Worm (Caenorhabditis elegans) whole organism, L1 larva: Measurements from ENCODE around the gene Y57G11C.3.
A peak's percentile ranks its signal among the peaks of the same experiment; 100 is the strongest.

Experiments
- C04F5.9 ChIP-seq: sonication (generic microtip); optimal IDR thresholded peaks from 2 replicates; lab custom pipeline; 2016; ENCODE audit warnings: missing genetic modification characterization, missing compliant biosample characterization
- F16B12.6 ChIP-seq: fragments of 150-350 bp; optimal IDR thresholded peaks from 2 replicates; lab custom pipeline; 2014; ENCODE audit warnings: missing biosample characterization, missing genetic modification characterization
- aly-2 ChIP-seq: fragments of 150-350 bp; optimal IDR thresholded peaks from 2 replicates; lab custom pipeline; 2014; ENCODE audit warnings: missing biosample characterization, missing genetic modification characterization
- blmp-1 ChIP-seq: fragments of 150-350 bp; optimal IDR thresholded peaks from 2 replicates; lab custom pipeline; 2014; ENCODE audit warnings: missing biosample characterization, missing genetic modification characterization
- ceh-63 ChIP-seq: fragments of 200-800 bp; sonication (Bioruptor generic); optimal IDR thresholded peaks from 2 replicates; lab custom pipeline; 2018; ENCODE audit warnings: mild to moderate bottlenecking, missing genetic modification characterization, missing compliant biosample characterization
- ceh-8 ChIP-seq: fragments of 200-800 bp; sonication (Bioruptor generic); optimal IDR thresholded peaks from 2 replicates; lab custom pipeline; 2018; ENCODE audit warnings: mild to moderate bottlenecking, missing genetic modification characterization, moderate library complexity, missing compliant biosample characterization
- ces-1 ChIP-seq: fragments of 150-350 bp; optimal IDR thresholded peaks from 2 replicates; lab custom pipeline; 2014; ENCODE audit warnings: missing biosample characterization, missing genetic modification reagents, missing genetic modification characterization
- efl-1 ChIP-seq, 4 experiments: fragments of 150-350 bp; optimal IDR thresholded peaks in 3 of 4; peaks in 1 of 4; 1 replicate in 1 of 4; 2 replicates in 3 of 4; lab custom pipeline; 2014; ENCODE audit warnings: missing biosample characterization in 2 of 4, missing genetic modification characterization in 2 of 4, missing genetic modification reagents in 2 of 4
- egl-13 ChIP-seq: sonication (generic microtip); optimal IDR thresholded peaks from 2 replicates; lab custom pipeline; 2016; ENCODE audit warnings: missing genotype, missing genetic modification reagents, missing genetic modification characterization, missing compliant biosample characterization
- elt-2 ChIP-seq: sonication (generic microtip); optimal IDR thresholded peaks from 2 replicates; lab custom pipeline; 2016; ENCODE audit warnings: missing genetic modification characterization, mild to moderate bottlenecking, inconsistent platforms, missing compliant biosample characterization, missing genetic modification reagents
- elt-3 ChIP-seq, 6 experiments: fragments of 150-350 bp in 1 of 6; sonication (generic microtip); optimal IDR thresholded peaks; 2 replicates each; lab custom pipeline; 2017 to 2018; ENCODE audit warnings: missing biosample characterization in 6 of 6, missing genetic modification characterization in 6 of 6, inconsistent platforms in 1 of 6
- ets-5 ChIP-seq: fragments of 200-800 bp; sonication (Bioruptor generic); IDR thresholded peaks from 2 replicates; pipeline ENCODE4 v1.3.6; 2022; ENCODE audit warnings: missing genetic modification characterization, missing compliant biosample characterization
- fkh-8 ChIP-seq: sonication (generic microtip); optimal IDR thresholded peaks from 2 replicates; lab custom pipeline; 2016; ENCODE audit warnings: mild to moderate bottlenecking, missing genetic modification characterization, missing compliant biosample characterization
- fos-1 ChIP-seq: fragments of 150-350 bp; optimal IDR thresholded peaks from 2 replicates; lab custom pipeline; 2014; ENCODE audit warnings: missing biosample characterization, missing genetic modification characterization
- hlh-17 ChIP-seq: fragments of 200-800 bp; sonication (Bioruptor generic); optimal IDR thresholded peaks from 2 replicates; lab custom pipeline; 2018; ENCODE audit warnings: missing genetic modification characterization, mild to moderate bottlenecking, missing compliant biosample characterization, moderate library complexity, borderline replicate concordance
- hlh-4 ChIP-seq: sonication (generic microtip); optimal IDR thresholded peaks from 2 replicates; lab custom pipeline; 2016; ENCODE audit warnings: mild to moderate bottlenecking, missing genetic modification characterization, missing compliant biosample characterization
- hpl-2 ChIP-seq: fragments of 150-350 bp; optimal IDR thresholded peaks from 2 replicates; lab custom pipeline; 2014; ENCODE audit warnings: missing biosample characterization, missing genetic modification reagents, missing genetic modification characterization
- irx-1 ChIP-seq: sonication (generic microtip); optimal IDR thresholded peaks from 2 replicates; lab custom pipeline; 2016; ENCODE audit warnings: missing genetic modification characterization, missing compliant biosample characterization
- isw-1 ChIP-seq: fragments of 200-800 bp; sonication (Bioruptor generic); IDR thresholded peaks from 2 replicates; pipeline ENCODE4 v1.3.6; 2022; ENCODE audit warnings: missing genetic modification characterization, missing compliant biosample characterization
- jun-1 ChIP-seq: fragments of 150-350 bp; optimal IDR thresholded peaks from 2 replicates; lab custom pipeline; 2014; ENCODE audit warnings: missing biosample characterization, missing genetic modification reagents, missing genetic modification characterization
- lin-13 ChIP-seq: fragments of 150-350 bp; optimal IDR thresholded peaks from 2 replicates; lab custom pipeline; 2014; ENCODE audit warnings: missing biosample characterization, missing genetic modification reagents, missing genetic modification characterization
- lin-39 ChIP-seq: fragments of 150-350 bp; optimal IDR thresholded peaks from 2 replicates; lab custom pipeline; 2014; ENCODE audit warnings: missing biosample characterization, missing genetic modification reagents, missing genetic modification characterization
- mab-9 ChIP-seq: fragments of 200-800 bp; sonication (Bioruptor generic); IDR thresholded peaks from 2 replicates; pipeline ENCODE4 v1.3.6; 2022; ENCODE audit warnings: missing genetic modification reagents, missing genetic modification characterization, missing compliant biosample characterization
- mdl-1 ChIP-seq, 2 experiments: fragments of 150-350 bp; optimal IDR thresholded peaks; 2 replicates each; lab custom pipeline; 2014 to 2017; ENCODE audit warnings: missing biosample characterization in 2 of 2, missing genetic modification characterization in 2 of 2, inconsistent platforms in 1 of 2
- mep-1 ChIP-seq: fragments of 150-350 bp; optimal IDR thresholded peaks from 2 replicates; lab custom pipeline; 2014; ENCODE audit warnings: missing biosample characterization, missing genetic modification characterization
- nhr-12 ChIP-seq: sonication (generic microtip); optimal IDR thresholded peaks from 2 replicates; lab custom pipeline; 2017; ENCODE audit warnings: missing biosample characterization, missing genetic modification characterization
- nhr-19 ChIP-seq: fragments of 200-800 bp; sonication (Bioruptor generic); conservative IDR thresholded peaks from 2 replicates; pipeline ENCODE4 v1.3.6; 2022; ENCODE audit warnings: missing genetic modification characterization, missing compliant biosample characterization
- nhr-237 ChIP-seq: fragments of 150-350 bp; optimal IDR thresholded peaks from 2 replicates; lab custom pipeline; 2014; ENCODE audit warnings: missing biosample characterization, missing genetic modification characterization
- nhr-28 ChIP-seq: fragments of 150-350 bp; optimal IDR thresholded peaks from 2 replicates; lab custom pipeline; 2014; ENCODE audit warnings: missing biosample characterization, missing genetic modification characterization
- nhr-71 ChIP-seq: sonication (generic microtip); optimal IDR thresholded peaks from 2 replicates; lab custom pipeline; 2016; ENCODE audit warnings: mild to moderate bottlenecking, missing genetic modification characterization, moderate library complexity, missing compliant biosample characterization
- nhr-77 ChIP-seq: fragments of 150-350 bp; optimal IDR thresholded peaks from 2 replicates; lab custom pipeline; 2014; ENCODE audit warnings: missing biosample characterization, missing genetic modification characterization
- nhr-85 ChIP-seq: sonication (generic microtip); peaks from one replicate; lab custom pipeline; 2016; ENCODE audit warnings: missing genetic modification characterization, inconsistent platforms, missing compliant biosample characterization
- skn-1 ChIP-seq: fragments of 150-350 bp; optimal IDR thresholded peaks from 2 replicates; lab custom pipeline; 2014; ENCODE audit warnings: missing biosample characterization, missing genetic modification characterization
- snu-23 ChIP-seq: sonication (generic microtip); optimal IDR thresholded peaks from 2 replicates; lab custom pipeline; 2016; ENCODE audit warnings: missing genetic modification characterization, missing compliant biosample characterization
- sox-4 ChIP-seq: sonication (generic microtip); optimal IDR thresholded peaks from 2 replicates; lab custom pipeline; 2016; ENCODE audit warnings: missing genetic modification characterization, missing compliant biosample characterization
- tlp-1 ChIP-seq: fragments of 150-350 bp; optimal IDR thresholded peaks from 2 replicates; lab custom pipeline; 2014; ENCODE audit warnings: missing biosample characterization, missing genetic modification characterization
- unc-30 ChIP-seq: sonication (generic microtip); optimal IDR thresholded peaks from 2 replicates; lab custom pipeline; 2017; ENCODE audit warnings: missing biosample characterization, missing genetic modification characterization
- zip-4 ChIP-seq: fragments of 200-800 bp; sonication (Bioruptor generic); optimal IDR thresholded peaks from 2 replicates; lab custom pipeline; 2018; ENCODE audit warnings: mild to moderate bottlenecking, missing genetic modification characterization, moderate library complexity, missing compliant biosample characterization
- ztf-11 ChIP-seq, 2 experiments: sonication (generic microtip); optimal IDR thresholded peaks; 2 replicates each; lab custom pipeline; 2016 to 2017; ENCODE audit warnings: missing genetic modification characterization in 2 of 2, missing biosample characterization in 1 of 2, missing compliant biosample characterization in 1 of 2

Y57G11C.3 gene

DNA sequence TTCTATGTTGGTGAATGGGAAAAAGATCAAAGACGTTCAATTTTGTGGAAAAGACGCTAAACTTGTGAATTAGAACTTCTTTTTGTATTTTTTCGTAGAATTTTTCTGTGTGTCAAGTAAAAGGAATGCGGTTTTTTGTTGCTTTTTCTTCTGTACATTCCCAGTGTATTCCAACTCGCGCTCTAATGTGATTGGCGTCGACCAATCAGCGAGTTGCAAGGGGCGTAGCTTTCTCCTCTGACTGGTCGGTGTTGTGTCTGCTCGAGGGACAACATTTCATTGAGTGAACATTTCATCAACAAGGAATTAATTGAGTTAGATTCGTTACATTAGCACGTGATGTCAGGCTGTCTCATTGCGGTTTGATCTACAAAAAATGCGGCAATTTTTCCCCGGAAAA, 32.9 kb downstream of the Y57G11C.3 start:
- TF ChIP-seq isw-1 (GFP tag; lab: Robert Waterston, UW) (no peak), nhr-28 (tag; lab: Kevin White, UChicago) (no peak), mab-9 (GFP tag; lab: Robert Waterston, UW) (no peak), tlp-1 (tag; lab: Kevin White, UChicago) (no peak), nhr-85 (tag; lab: Kevin White, UChicago) (no peak), C04F5.9 (tag; lab: Kevin White, UChicago) (no peak), blmp-1 (tag; lab: Kevin White, UChicago) (no peak), lin-39 (no peak), elt-3 (tag; optimal IDR thresholded peaks at IDR 0.05; lab: Kevin White, UChicago) (no peak), nhr-19 (GFP tag; lab: Robert Waterston, UW) (no peak), irx-1 (tag; lab: Kevin White, UChicago) (no peak), unc-30 (tag; lab: Kevin White, UChicago) (no peak), sox-4 (no peak), jun-1 (tag; lab: Kevin White, UChicago) (no peak), lin-13 (no peak), ces-1 (GFP tag; lab: Kevin White, UChicago) (no peak), mdl-1 (tag; optimal IDR thresholded peaks at IDR 0.05; lab: Kevin White, UChicago) (no peak), mep-1 (tag; lab: Kevin White, UChicago) (no peak), ceh-8 (GFP tag; lab: Kevin White, UChicago) (no peak), skn-1 (tag; lab: Kevin White, UChicago) (no peak)
- TF ChIP-seq, all 84 proteins: peak for 0

DNA sequence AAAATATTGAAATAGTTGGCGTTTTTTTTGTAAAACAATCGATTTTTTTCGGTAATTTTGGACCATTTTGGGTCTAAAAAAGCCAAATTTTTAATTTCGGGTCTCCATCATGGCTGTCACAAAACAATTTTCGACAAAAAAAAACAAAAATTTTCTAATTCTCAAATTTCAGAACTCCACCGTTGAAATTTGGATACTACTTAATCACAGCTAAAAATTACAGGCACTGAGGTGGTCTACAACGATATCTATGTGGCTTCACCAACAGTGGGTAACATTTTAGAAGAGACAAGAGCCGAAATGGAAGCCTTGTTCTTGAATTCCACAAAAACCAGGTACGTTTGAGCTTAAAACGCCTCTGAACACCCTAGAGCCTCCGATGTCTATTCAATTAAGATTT, 34.3 kb downstream of the Y57G11C.3 start, which contains the start of gene Y57G11C.1142:
Gene Y57G11C.1142, plus strand, starts transcription at position 301 of the 400 bp plus-strand sequence.
- no peak for TF ChIP-seq nhr-71 (tag; lab: Kevin White, UChicago)
- TF ChIP-seq snu-23 (GFP tag; lab: Kevin White, UChicago), result no peak
- TF ChIP-seq efl-1 (optimal IDR thresholded peaks at IDR 0.05; lab: Kevin White, UChicago), result no peak
- no peak for TF ChIP-seq efl-1 (GFP tag; optimal IDR thresholded peaks at IDR 0.05 in 1 of 2; lab: Kevin White, UChicago)
- no peak for TF ChIP-seq nhr-12 (tag; lab: Kevin White, UChicago)
- TF ChIP-seq hlh-17 (GFP tag; lab: Kevin White, UChicago), result no peak
- no peak for TF ChIP-seq nhr-237 (tag; lab: Kevin White, UChicago)
- TF ChIP-seq unc-30 (tag; lab: Kevin White, UChicago), result no peak
- no peak for TF ChIP-seq ets-5 (GFP tag; lab: Robert Waterston, UW)
- no peak for TF ChIP-seq elt-2 (tag; lab: Kevin White, UChicago)

DNA sequence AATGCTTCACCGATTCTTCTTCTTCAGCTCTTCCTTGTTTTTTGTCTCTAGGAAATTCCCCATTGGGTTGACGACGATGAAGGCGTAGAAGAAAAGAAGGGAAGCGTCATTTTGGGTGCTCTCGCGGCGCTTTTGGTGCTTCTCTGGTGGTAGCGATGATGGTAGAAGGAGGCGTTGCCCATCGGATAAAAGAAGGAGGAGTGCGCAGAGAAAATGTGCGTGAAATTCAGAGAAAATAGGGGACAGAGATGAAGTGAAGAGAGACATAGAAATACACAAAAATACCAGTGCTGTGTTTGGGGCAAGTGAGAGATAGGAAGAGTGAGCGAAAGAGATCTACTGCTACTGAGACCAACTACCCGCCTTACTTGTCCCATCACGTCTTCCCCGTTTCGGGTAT, 38.9 kb downstream of the Y57G11C.3 start, which contains the start of gene oig-5:
Gene oig-5, plus strand, starts transcription at position 301 of the 400 bp plus-strand sequence.
- TF ChIP-seq mep-1 (tag; lab: Kevin White, UChicago) (no peak), aly-2 (tag; lab: Kevin White, UChicago) (no peak), mab-9 (GFP tag; lab: Robert Waterston, UW) (0 out of 2 replicates have a peak, but pooled peaks have one; percentile 7), ceh-8 (GFP tag; lab: Kevin White, UChicago) (peak; percentile 5), hpl-2 (no peak), zip-4 (no peak), F16B12.6 (tag; lab: Kevin White, UChicago) (no peak), ztf-11 (tag; optimal IDR thresholded peaks at IDR 0.05; lab: Kevin White, UChicago) (no peak)
- TF ChIP-seq, all 84 proteins: peak for 2

DNA sequence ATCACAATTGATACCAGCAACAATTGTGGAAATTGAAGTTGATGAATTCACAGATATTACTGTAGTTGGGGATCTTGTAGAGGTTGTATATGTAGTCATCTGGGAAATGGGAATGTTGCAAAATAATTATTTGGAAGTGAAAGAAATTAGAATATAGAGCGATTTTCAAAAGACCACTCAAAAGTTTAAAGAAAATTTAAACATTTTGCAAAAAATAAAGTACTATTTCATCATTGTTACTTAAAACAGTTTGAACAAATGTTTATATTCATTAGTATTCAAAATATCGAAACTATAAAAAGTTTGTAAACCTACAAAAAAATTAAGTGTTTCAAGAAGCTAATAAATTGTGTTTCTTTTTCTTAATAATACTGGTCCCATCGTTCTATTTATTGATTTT, 48.3 kb downstream of the Y57G11C.3 start, which contains the start of gene Y57G11C.46:
Gene Y57G11C.46, minus strand, starts transcription at position 101 of the 400 bp plus-strand sequence.
- TF ChIP-seq ceh-63 (GFP tag; lab: Kevin White, UChicago) (no peak), irx-1 (tag; lab: Kevin White, UChicago) (no peak), fos-1 (tag; lab: Kevin White, UChicago) (no peak), hlh-4 (tag; lab: Kevin White, UChicago) (no peak), snu-23 (GFP tag; lab: Kevin White, UChicago) (no peak), C04F5.9 (tag; lab: Kevin White, UChicago) (no peak), F16B12.6 (tag; lab: Kevin White, UChicago) (no peak), egl-13 (tag; lab: Kevin White, UChicago) (no peak), nhr-77 (tag; lab: Kevin White, UChicago) (no peak), ets-5 (GFP tag; lab: Robert Waterston, UW) (no peak), ceh-8 (GFP tag; lab: Kevin White, UChicago) (no peak), fkh-8 (tag; lab: Kevin White, UChicago) (no peak)
